Fruit fly (Drosophila melanogaster) whole organism, prepupa: Measurements from ENCODE around the gene CG8461.

Experiments
- Blimp-1 ChIP-seq: fragments of 200-800 bp; sonication (Bioruptor generic); optimal IDR thresholded peaks from 3 replicates; lab custom pipeline; 2017; ENCODE audit warnings: missing biosample characterization, missing genetic modification characterization, mild to moderate bottlenecking, moderate library complexity, missing genetic modification reagents
- CG10631 ChIP-seq: fragments of 200-800 bp; sonication (Bioruptor generic); optimal IDR thresholded peaks from 2 replicates; lab custom pipeline; 2016; ENCODE audit warnings: missing biosample characterization, missing genetic modification characterization
- CG15336 ChIP-seq: fragments of 200-800 bp; sonication (Bioruptor generic); IDR thresholded peaks from 2 replicates; pipeline ENCODE4 v1.3.6; 2022; ENCODE audit warnings: missing biosample characterization, missing genetic modification characterization
- CG16779 ChIP-seq: fragments of 200-800 bp; sonication (Bioruptor generic); optimal IDR thresholded peaks from 3 replicates; lab custom pipeline; 2017; ENCODE audit warnings: missing biosample characterization, mild to moderate bottlenecking, missing genetic modification characterization
- CG3032 ChIP-seq: fragments of 200-800 bp; optimal IDR thresholded peaks from 2 replicates; lab custom pipeline; 2019; ENCODE audit warnings: missing biosample characterization, mild to moderate bottlenecking, missing genetic modification characterization, moderate library complexity
- CG32006 ChIP-seq: fragments of 200-800 bp; sonication (Bioruptor generic); optimal IDR thresholded peaks from 3 replicates; lab custom pipeline; 2017; ENCODE audit warnings: missing biosample characterization, mild to moderate bottlenecking, missing genetic modification characterization
- CG34406 ChIP-seq: fragments of 200-800 bp; sonication (Bioruptor generic); optimal IDR thresholded peaks from 3 replicates; lab custom pipeline; 2016; ENCODE audit warnings: missing biosample characterization, missing genetic modification characterization
- CG4318 ChIP-seq: fragments of 200-800 bp; sonication (Bioruptor generic); optimal IDR thresholded peaks from 3 replicates; lab custom pipeline; 2017; ENCODE audit warnings: missing biosample characterization, mild to moderate bottlenecking, missing genetic modification characterization
- CG6163 ChIP-seq: fragments of 200-800 bp; sonication (Bioruptor generic); IDR thresholded peaks from 3 replicates; pipeline ENCODE4 v1.3.6; 2022; ENCODE audit warnings: missing biosample characterization, missing genetic modification characterization
- CG6276 ChIP-seq: fragments of 200-800 bp; sonication (Bioruptor generic); optimal IDR thresholded peaks from 2 replicates; lab custom pipeline; 2017; ENCODE audit warnings: missing biosample characterization, mild to moderate bottlenecking, missing genetic modification characterization
- CG6792 ChIP-seq: fragments of 200-800 bp; sonication (Bioruptor generic); optimal IDR thresholded peaks from 3 replicates; lab custom pipeline; 2016; ENCODE audit warnings: missing biosample characterization, missing genetic modification characterization
- CG6854 ChIP-seq: fragments of 200-800 bp; sonication (Bioruptor generic); optimal IDR thresholded peaks from 2 replicates; lab custom pipeline; 2017; ENCODE audit warnings: missing biosample characterization, mild to moderate bottlenecking, missing genetic modification characterization
- CG8119 ChIP-seq: fragments of 200-800 bp; sonication (Bioruptor generic); IDR thresholded peaks from 3 replicates; pipeline ENCODE4 v1.3.6; 2022; ENCODE audit warnings: missing biosample characterization, missing genetic modification characterization
- CG8319 ChIP-seq: fragments of 200-800 bp; sonication (Bioruptor generic); optimal IDR thresholded peaks from 3 replicates; lab custom pipeline; 2016; ENCODE audit warnings: missing biosample characterization, missing genetic modification characterization
- CG8632 ChIP-seq: fragments of 200-800 bp; sonication (Bioruptor generic); optimal IDR thresholded peaks from 3 replicates; lab custom pipeline; 2016; ENCODE audit warnings: missing biosample characterization, missing genetic modification characterization
- CG9139 ChIP-seq: fragments of 200-800 bp; sonication (Bioruptor generic); optimal IDR thresholded peaks from 3 replicates; lab custom pipeline; 2017; ENCODE audit warnings: missing biosample characterization, mild to moderate bottlenecking, missing genetic modification characterization
- Eip75B ChIP-seq: fragments of 200-800 bp; sonication (Bioruptor generic); optimal IDR thresholded peaks from 3 replicates; lab custom pipeline; 2016; ENCODE audit warnings: missing biosample characterization, missing genetic modification characterization
- Eip78C ChIP-seq: fragments of 200-800 bp; sonication (Bioruptor generic); peaks from one replicate; lab custom pipeline; 2016; ENCODE audit warnings: missing biosample characterization, missing genetic modification characterization
- Ets21C ChIP-seq: fragments of 200-800 bp; sonication (Bioruptor generic); optimal IDR thresholded peaks from 3 replicates; lab custom pipeline; 2016; ENCODE audit warnings: missing biosample characterization, missing genetic modification characterization
- Ets96B ChIP-seq: fragments of 200-800 bp; optimal IDR thresholded peaks from 2 replicates; lab custom pipeline; 2019; ENCODE audit warnings: missing biosample characterization, mild to moderate bottlenecking, missing genetic modification characterization, moderate library complexity
- Gug ChIP-seq: fragments of 200-800 bp; sonication (Bioruptor generic); IDR thresholded peaks from 2 replicates; pipeline ENCODE4 v1.3.6; 2022; ENCODE audit warnings: missing biosample characterization, missing genetic modification characterization
- Hr39 ChIP-seq: fragments of 200-800 bp; sonication (Bioruptor generic); optimal IDR thresholded peaks from 2 replicates; lab custom pipeline; 2016; ENCODE audit warnings: missing biosample characterization, missing genetic modification characterization
- Met ChIP-seq: fragments of 200-800 bp; sonication (Bioruptor generic); optimal IDR thresholded peaks from 3 replicates; lab custom pipeline; 2016; ENCODE audit warnings: missing biosample characterization, missing genetic modification characterization
- OdsH ChIP-seq: fragments of 200-800 bp; sonication (Bioruptor generic); optimal IDR thresholded peaks from 3 replicates; lab custom pipeline; 2016; ENCODE audit warnings: missing biosample characterization, missing genetic modification characterization
- Sox102F ChIP-seq: fragments of 200-800 bp; sonication (Bioruptor generic); optimal IDR thresholded peaks from 2 replicates; lab custom pipeline; 2016; ENCODE audit warnings: missing biosample characterization, mild to moderate bottlenecking, missing genetic modification characterization
- Sox14 ChIP-seq: fragments of 200-800 bp; sonication (Bioruptor generic); optimal IDR thresholded peaks from 3 replicates; lab custom pipeline; 2016; ENCODE audit warnings: missing biosample characterization, missing genetic modification characterization
- achi ChIP-seq: fragments of 200-800 bp; sonication (Bioruptor generic); optimal IDR thresholded peaks from 3 replicates; lab custom pipeline; 2016; ENCODE audit warnings: missing biosample characterization, missing genetic modification characterization
- acj6 ChIP-seq: fragments of 200-800 bp; sonication (Bioruptor generic); optimal IDR thresholded peaks from 3 replicates; lab custom pipeline; 2016; ENCODE audit warnings: missing biosample characterization, missing genetic modification characterization
- eg ChIP-seq: fragments of 200-800 bp; sonication (Bioruptor generic); IDR thresholded peaks from 3 replicates; pipeline ENCODE4 v1.3.6; 2022; ENCODE audit warnings: missing biosample characterization, missing genetic modification characterization
- esn ChIP-seq: fragments of 200-800 bp; sonication (Bioruptor generic); optimal IDR thresholded peaks from 2 replicates; lab custom pipeline; 2016; ENCODE audit warnings: missing biosample characterization, mild to moderate bottlenecking, missing genetic modification characterization, moderate library complexity
- fd85E ChIP-seq: fragments of 200-800 bp; sonication (Bioruptor generic); optimal IDR thresholded peaks from 3 replicates; lab custom pipeline; 2016; ENCODE audit warnings: missing biosample characterization, missing genetic modification characterization
- lz ChIP-seq: fragments of 200-800 bp; sonication (Bioruptor generic); optimal IDR thresholded peaks from 3 replicates; lab custom pipeline; 2016; ENCODE audit warnings: missing biosample characterization, missing genetic modification characterization
- pdm3 ChIP-seq: fragments of 200-800 bp; sonication (Bioruptor generic); optimal IDR thresholded peaks from 3 replicates; lab custom pipeline; 2016; ENCODE audit warnings: missing biosample characterization, missing genetic modification characterization
- salr ChIP-seq, 2 experiments: fragments of 200-800 bp; sonication (Bioruptor generic); optimal IDR thresholded peaks; 3 replicates each; lab custom pipeline; 2016 to 2018; ENCODE audit warnings: missing biosample characterization in 2 of 2, missing genetic modification characterization in 2 of 2, mild to moderate bottlenecking in 1 of 2
- spab ChIP-seq: fragments of 200-800 bp; sonication (Bioruptor generic); optimal IDR thresholded peaks from 2 replicates; lab custom pipeline; 2017; ENCODE audit warnings: missing biosample characterization, mild to moderate bottlenecking, missing genetic modification characterization, missing genetic modification reagents
- ss ChIP-seq, 2 experiments: fragments of 200-800 bp; sonication (Bioruptor generic); optimal IDR thresholded peaks; 2 replicates in 1 of 2; 3 replicates in 1 of 2; lab custom pipeline; 2017 to 2018; ENCODE audit warnings: mild to moderate bottlenecking in 2 of 2, missing biosample characterization in 2 of 2, missing genetic modification characterization in 2 of 2, moderate library complexity in 1 of 2
- svp ChIP-seq: fragments of 200-800 bp; sonication (Bioruptor generic); peaks from one replicate; lab custom pipeline; 2016; ENCODE audit warnings: missing biosample characterization, missing genetic modification characterization
- topi ChIP-seq: fragments of 200-800 bp; sonication (Bioruptor generic); optimal IDR thresholded peaks from 3 replicates; lab custom pipeline; 2016; ENCODE audit warnings: missing biosample characterization, missing genetic modification characterization

The CG8461 gene

DNA sequence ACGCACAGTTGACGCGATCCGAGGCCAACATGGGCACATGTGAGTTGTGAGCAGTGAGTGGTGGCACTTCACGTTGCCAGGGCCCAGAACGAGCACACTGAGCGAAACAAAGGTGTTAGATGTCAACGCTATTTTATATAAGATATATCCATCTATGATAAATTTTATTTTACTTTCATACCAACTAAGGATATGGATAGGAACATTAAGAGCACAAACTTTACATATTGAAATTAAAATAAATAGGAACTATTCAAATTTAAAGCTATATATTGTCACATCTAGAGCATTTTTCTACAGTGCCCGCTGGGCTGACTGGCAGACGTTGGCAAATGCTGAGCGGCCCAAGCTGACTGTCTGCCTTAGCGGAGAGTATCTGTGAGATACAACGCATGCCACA lies 43.7 kb downstream of the CG8461 start (continued):
- TF ChIP-seq Ets96B (tag; lab: Kevin White, UChicago), result peak; percentile 58
- TF ChIP-seq CG3032, result peak; percentile 41
- TF ChIP-seq Eip78C, result peak; percentile 90
- TF ChIP-seq acj6 (GFP tag; lab: Kevin White, UChicago), result peak; percentile 43
- TF ChIP-seq Met (GFP tag; lab: Kevin White, UChicago), result peak; percentile 57
- peak; percentile 69 for TF ChIP-seq achi
- no peak for TF ChIP-seq fd85E (GFP tag; lab: Kevin White, UChicago)
- no peak for TF ChIP-seq Blimp-1 (GFP tag; lab: Kevin White, UChicago)
- TF ChIP-seq Ets21C (GFP tag; lab: Kevin White, UChicago), result no peak
- peak; percentile 43 for TF ChIP-seq CG16779 (tag; lab: Kevin White, UChicago)
- peak; percentile 35 for TF ChIP-seq Eip75B (GFP tag; lab: Kevin White, UChicago)
- TF ChIP-seq topi, result peak; percentile 33
- peak; percentile 69 for TF ChIP-seq svp (GFP tag; lab: Kevin White, UChicago)
- peak; percentile 9 for TF ChIP-seq CG34406 (GFP tag; lab: Kevin White, UChicago)
- peak; percentile 78 for TF ChIP-seq CG8119 (GFP tag; lab: Robert Waterston, UW)
- TF ChIP-seq Hr39 (GFP tag; lab: Kevin White, UChicago), result peak; percentile 4
- peak; percentile 57 for TF ChIP-seq Sox14
- peak; percentile 68 for TF ChIP-seq OdsH (GFP tag; lab: Kevin White, UChicago)
- peak; percentile 70 for TF ChIP-seq CG6163 (GFP tag; lab: Robert Waterston, UW)
- no peak for TF ChIP-seq CG9139
- peak; percentile 45 for TF ChIP-seq CG4318 (GFP tag; lab: Kevin White, UChicago)
- TF ChIP-seq CG6792, result peak; percentile 42
- TF ChIP-seq esn (GFP tag; lab: Kevin White, UChicago), result peak; percentile 46
- peak; percentile 25 for TF ChIP-seq Sox102F (GFP tag; lab: Kevin White, UChicago)
- peak; percentile 34 for TF ChIP-seq spab
- TF ChIP-seq pdm3 (GFP tag; lab: Kevin White, UChicago), result peak; percentile 50
- peak; percentile 66; the same call in 1 of the 2 replicates for TF ChIP-seq Gug

DNA sequence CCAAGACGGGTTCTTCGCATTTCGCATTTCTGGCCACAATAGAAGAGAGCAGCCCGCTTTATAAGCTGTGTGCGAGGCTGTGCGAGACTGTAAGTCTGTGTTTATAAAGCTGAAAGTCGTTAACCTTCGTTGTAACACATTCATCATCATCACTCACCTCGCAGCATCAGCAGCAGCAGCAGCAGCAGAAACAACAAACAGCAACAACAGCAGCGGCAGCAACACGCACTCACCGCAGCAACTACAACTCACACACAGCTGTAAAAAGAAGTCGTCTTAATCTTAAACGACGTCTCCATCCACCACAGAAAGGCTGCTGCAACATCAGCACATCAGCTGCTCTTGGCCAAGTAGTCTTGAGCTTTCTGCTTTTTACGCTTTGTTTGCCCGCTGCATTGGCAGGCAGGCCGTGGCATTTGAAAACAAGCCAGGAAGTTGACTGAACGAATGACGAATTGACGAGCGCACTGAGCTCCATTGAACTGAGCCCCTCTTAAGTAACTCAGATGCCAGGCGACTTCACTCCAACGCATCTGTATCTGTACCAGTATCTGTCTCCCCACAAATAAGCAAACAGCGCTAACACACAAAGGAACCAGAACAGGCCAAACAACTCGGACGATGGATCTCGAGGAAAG lies 44.7 kb downstream of the CG8461 start:
- TF ChIP-seq svp (GFP tag; lab: Kevin White, UChicago) (peak; percentile 71), CG8119 (GFP tag; lab: Robert Waterston, UW) (no peak), CG6792 (no peak), lz (no peak), achi (no peak), salr (GFP tag; optimal IDR thresholded peaks at IDR 0.05; lab: Kevin White, UChicago) (no peak), ss (GFP tag; optimal IDR thresholded peaks at IDR 0.05; lab: Kevin White, UChicago) (peak in 1 of 2 experiments; percentile 5), Met (GFP tag; lab: Kevin White, UChicago) (no peak), Sox102F (GFP tag; lab: Kevin White, UChicago) (no peak), CG8319 (GFP tag; lab: Kevin White, UChicago) (no peak), Ets21C (GFP tag; lab: Kevin White, UChicago) (no peak)

DNA sequence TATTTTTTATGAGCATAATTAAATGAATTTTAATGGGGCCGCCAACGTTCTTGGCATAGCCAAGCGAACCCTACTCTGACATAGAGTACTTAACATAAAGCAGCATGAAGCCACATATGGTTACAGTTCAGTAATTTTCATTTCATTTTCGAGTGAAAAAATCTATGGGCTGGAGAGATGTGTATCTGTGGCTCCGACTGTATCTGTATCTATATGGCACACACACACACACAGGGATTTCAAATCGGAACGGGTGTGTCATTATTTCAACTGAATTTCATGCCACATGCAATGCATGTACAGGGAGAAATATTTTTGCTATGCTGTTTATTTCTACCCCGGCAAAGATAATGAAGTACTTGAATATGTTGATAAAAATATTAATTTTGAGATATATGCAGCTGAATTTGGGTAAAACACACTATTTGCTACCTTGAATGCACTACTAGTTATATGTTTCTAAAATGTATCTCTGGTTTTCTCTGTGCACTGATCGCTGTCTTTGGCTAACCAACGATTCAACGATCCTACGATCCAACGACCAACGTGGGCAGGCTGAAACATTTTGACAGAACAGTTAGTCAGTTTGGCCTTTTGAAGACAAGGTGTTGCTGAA lies 46.1 kb downstream of the CG8461 start:
- no peak for TF ChIP-seq CG6854 (GFP tag; lab: Kevin White, UChicago)
- TF ChIP-seq CG6276 (GFP tag; lab: Kevin White, UChicago), result peak; percentile 36
- TF ChIP-seq CG8632 (GFP tag; lab: Kevin White, UChicago), result no peak
- TF ChIP-seq Gug, result peak; percentile 13; the same call in 1 of the 2 replicates
- TF ChIP-seq CG6792, result no peak
- TF ChIP-seq CG32006, result peak; percentile 41
- peak; percentile 39; the same call in 1 of the 2 replicates for TF ChIP-seq CG15336 (GFP tag; lab: Robert Waterston, UW)
- TF ChIP-seq Ets96B (tag; lab: Kevin White, UChicago), result peak; percentile 12
- TF ChIP-seq CG8119 (GFP tag; lab: Robert Waterston, UW), result peak; percentile 21; the same call in 1 of the 3 replicates
- no peak for TF ChIP-seq Hr39 (GFP tag; lab: Kevin White, UChicago)
- peak; percentile 57; the same call in 2 of the 3 replicates for TF ChIP-seq eg (GFP tag; lab: Robert Waterston, UW)
- peak; percentile 58 for TF ChIP-seq svp (GFP tag; lab: Kevin White, UChicago)
- peak; percentile 23; the same call in 1 of the 3 replicates for TF ChIP-seq CG6163 (GFP tag; lab: Robert Waterston, UW)
- peak in 1 of 2 experiments; percentile 13 for TF ChIP-seq ss (GFP tag; optimal IDR thresholded peaks at IDR 0.05; lab: Kevin White, UChicago)
- TF ChIP-seq CG10631 (GFP tag; lab: Kevin White, UChicago), result no peak
- TF ChIP-seq, all 60 proteins: peak for 10
